Worm (Caenorhabditis elegans) whole organism, L3 larva: ENCODE measurements around the gene lgc-36.

Experiments
- R02D3.7 ChIP-seq: fragments of 150-350 bp; optimal IDR thresholded peaks from 2 replicates; lab custom pipeline; 2014; ENCODE audit warnings: missing biosample characterization, missing genetic modification characterization
- ZK546.5 ChIP-seq: sonication (generic microtip); optimal IDR thresholded peaks from 2 replicates; lab custom pipeline; 2017; ENCODE audit warnings: missing biosample characterization, missing genetic modification characterization
- ama-1 ChIP-seq: fragments of 150-350 bp; optimal IDR thresholded peaks from 2 replicates; lab custom pipeline; 2018
- ceh-16 ChIP-seq: sonication (generic microtip); optimal IDR thresholded peaks from 2 replicates; lab custom pipeline; 2017; ENCODE audit warnings: missing biosample characterization, missing genetic modification characterization
- ceh-28 ChIP-seq: fragments of 150-350 bp; optimal IDR thresholded peaks from 2 replicates; lab custom pipeline; 2014; ENCODE audit warnings: missing biosample characterization, missing genetic modification reagents, missing genetic modification characterization
- ceh-82 ChIP-seq: fragments of 150-350 bp; optimal IDR thresholded peaks from 2 replicates; lab custom pipeline; 2014; ENCODE audit warnings: missing biosample characterization, missing genetic modification characterization
- ceh-9 ChIP-seq: sonication (generic microtip); optimal IDR thresholded peaks from 2 replicates; lab custom pipeline; 2018; ENCODE audit warnings: missing biosample characterization, missing genetic modification characterization
- daf-12 ChIP-seq: fragments of 150-350 bp; optimal IDR thresholded peaks from 2 replicates; lab custom pipeline; 2014; ENCODE audit warnings: missing biosample characterization, missing genetic modification reagents, missing genetic modification characterization
- egl-27 ChIP-seq: sonication (generic microtip); optimal IDR thresholded peaks from 4 replicates; lab custom pipeline; 2017; ENCODE audit warnings: missing biosample characterization, missing genetic modification reagents, missing genetic modification characterization
- egl-5 ChIP-seq: fragments of 150-350 bp; optimal IDR thresholded peaks from 2 replicates; lab custom pipeline; 2017; ENCODE audit warnings: missing biosample characterization, missing genetic modification reagents, missing genetic modification characterization, inconsistent platforms
- elt-1 ChIP-seq: fragments of 150-350 bp; optimal IDR thresholded peaks from 2 replicates; lab custom pipeline; 2014; ENCODE audit warnings: missing biosample characterization, missing genetic modification characterization
- elt-2 ChIP-seq: sonication (generic microtip); optimal IDR thresholded peaks from 2 replicates; lab custom pipeline; 2016; ENCODE audit warnings: missing genetic modification reagents, mild to moderate bottlenecking, missing genetic modification characterization, missing compliant biosample characterization
- elt-3 ChIP-seq, 3 experiments: fragments of 150-350 bp in 1 of 3; sonication (generic microtip) in 2 of 3; optimal IDR thresholded peaks; 2 replicates in 2 of 3; 4 replicates in 1 of 3; lab custom pipeline; 2014 to 2017; ENCODE audit warnings: missing biosample characterization in 3 of 3, missing genetic modification characterization in 3 of 3
- fkh-2 ChIP-seq: fragments of 150-350 bp; optimal IDR thresholded peaks from 2 replicates; lab custom pipeline; 2014; ENCODE audit warnings: missing biosample characterization, missing genetic modification reagents, missing genetic modification characterization
- fos-1 ChIP-seq: fragments of 150-350 bp; optimal IDR thresholded peaks from 2 replicates; lab custom pipeline; 2014; ENCODE audit warnings: missing biosample characterization, missing genetic modification characterization
- lin-15B ChIP-seq: fragments of 150-350 bp; optimal IDR thresholded peaks from 2 replicates; lab custom pipeline; 2014; ENCODE audit warnings: missing biosample characterization, missing genetic modification characterization
- lsy-12 ChIP-seq: sonication (generic microtip); optimal IDR thresholded peaks from 2 replicates; lab custom pipeline; 2016; ENCODE audit warnings: mild to moderate bottlenecking, missing genetic modification characterization, missing compliant biosample characterization
- mdl-1 ChIP-seq: fragments of 150-350 bp; optimal IDR thresholded peaks from 2 replicates; lab custom pipeline; 2014; ENCODE audit warnings: missing biosample characterization, missing genetic modification characterization
- mml-1 ChIP-seq: fragments of 150-350 bp; sonication (generic microtip); optimal IDR thresholded peaks from 3 replicates; lab custom pipeline; 2014; ENCODE audit warnings: missing biosample characterization, missing genetic modification characterization
- nfya-1 ChIP-seq: sonication (generic microtip); optimal IDR thresholded peaks from 2 replicates; lab custom pipeline; 2017; ENCODE audit warnings: missing genetic modification characterization, mild to moderate bottlenecking, missing compliant biosample characterization, antibody characterized with exemption, moderate library complexity; ENCODE audit not compliant: insufficient read depth
- nhr-11 ChIP-seq: fragments of 150-350 bp; optimal IDR thresholded peaks from 2 replicates; lab custom pipeline; 2014; ENCODE audit warnings: missing biosample characterization, missing genetic modification characterization
- nhr-12 ChIP-seq: fragments of 150-350 bp; optimal IDR thresholded peaks from 2 replicates; lab custom pipeline; 2014; ENCODE audit warnings: missing biosample characterization, missing genetic modification characterization
- nhr-237 ChIP-seq: fragments of 150-350 bp; optimal IDR thresholded peaks from 2 replicates; lab custom pipeline; 2014; ENCODE audit warnings: missing biosample characterization, missing genetic modification characterization
- nhr-25 ChIP-seq: sonication (generic microtip); optimal IDR thresholded peaks from 2 replicates; lab custom pipeline; 2017; ENCODE audit warnings: missing biosample characterization, missing genetic modification characterization
- nhr-43 ChIP-seq: sonication (generic microtip); optimal IDR thresholded peaks from 2 replicates; lab custom pipeline; 2016; ENCODE audit warnings: mild to moderate bottlenecking, missing genetic modification characterization, missing compliant biosample characterization; ENCODE audit not compliant: poor library complexity, severe bottlenecking
- nhr-67 ChIP-seq: fragments of 150-350 bp; optimal IDR thresholded peaks from 2 replicates; lab custom pipeline; 2014; ENCODE audit warnings: missing biosample characterization, missing genetic modification characterization
- nhr-76 ChIP-seq: fragments of 150-350 bp; sonication (generic microtip); optimal IDR thresholded peaks from 5 replicates; lab custom pipeline; 2014; ENCODE audit warnings: missing biosample characterization, missing genetic modification characterization
- nhr-77 ChIP-seq: fragments of 150-350 bp; optimal IDR thresholded peaks from 2 replicates; lab custom pipeline; 2014; ENCODE audit warnings: missing biosample characterization, missing genetic modification characterization
- pha-4 ChIP-seq: fragments of 150-350 bp; optimal IDR thresholded peaks from 2 replicates; lab custom pipeline; 2014; ENCODE audit warnings: missing biosample characterization, missing genetic modification reagents, missing genetic modification characterization
- pqm-1 ChIP-seq: fragments of 150-350 bp; optimal IDR thresholded peaks from 2 replicates; lab custom pipeline; 2017; ENCODE audit warnings: missing biosample characterization, missing genetic modification characterization, inconsistent platforms
- sea-2 ChIP-seq: fragments of 150-350 bp; sonication (generic microtip); optimal IDR thresholded peaks from 4 replicates; lab custom pipeline; 2014; ENCODE audit warnings: missing biosample characterization, missing genetic modification reagents, missing genetic modification characterization
- skn-1 ChIP-seq: fragments of 150-350 bp; optimal IDR thresholded peaks from 2 replicates; lab custom pipeline; 2014; ENCODE audit warnings: missing biosample characterization, missing genetic modification characterization
- snpc-4 ChIP-seq: fragments of 150-350 bp; optimal IDR thresholded peaks from 2 replicates; lab custom pipeline; 2014; ENCODE audit warnings: missing biosample characterization, missing genetic modification characterization
- unc-39 ChIP-seq: sonication (generic microtip); optimal IDR thresholded peaks from 4 replicates; lab custom pipeline; 2017; ENCODE audit warnings: missing biosample characterization, missing genetic modification characterization
- unc-62 ChIP-seq: fragments of 150-350 bp; sonication (generic microtip); optimal IDR thresholded peaks from 4 replicates; lab custom pipeline; 2014; ENCODE audit warnings: missing biosample characterization, missing genetic modification reagents, missing genetic modification characterization
- ztf-11 ChIP-seq: fragments of 150-350 bp; optimal IDR thresholded peaks from 2 replicates; lab custom pipeline; 2014; ENCODE audit warnings: missing biosample characterization, missing genetic modification characterization
- ztf-4 ChIP-seq: fragments of 150-350 bp; optimal IDR thresholded peaks from 2 replicates; lab custom pipeline; 2014; ENCODE audit warnings: missing biosample characterization, missing genetic modification characterization

The lgc-36 gene

ce11 chrV:11300539-11300938, 41.7 kb upstream of the lgc-36 start, which contains the start of gene srh-47:
Gene srh-47, minus strand, starts transcription at chrV:11300639.
- TF ChIP-seq nhr-12 (tag; lab: Kevin White, UChicago) = no peak
- TF ChIP-seq snpc-4 (tag; lab: Kevin White, UChicago) = no peak
- no peak for TF ChIP-seq ceh-16 (tag; lab: Kevin White, UChicago)
- TF ChIP-seq, all 47 proteins: peak for 0

ce11 chrV:11299406-11299805, 40.6 kb upstream of the lgc-36 start:
- TF ChIP-seq pqm-1 (tag; lab: Kevin White, UChicago) = no peak
- no peak for TF ChIP-seq R02D3.7 (tag; lab: Kevin White, UChicago)
- no peak for TF ChIP-seq nhr-237 (tag; lab: Kevin White, UChicago)
- TF ChIP-seq lsy-12 = no peak
- TF ChIP-seq fos-1 (tag; lab: Kevin White, UChicago) = no peak
- no peak for TF ChIP-seq nhr-43
- no peak for TF ChIP-seq pha-4 (tag; lab: Kevin White, UChicago)
- TF ChIP-seq ama-1 (lab: Kevin White, UChicago) = no peak
- no peak for TF ChIP-seq nhr-25 (tag; lab: Kevin White, UChicago)
- TF ChIP-seq elt-3 (tag; optimal IDR thresholded peaks at IDR 0.05; lab: Kevin White, UChicago) = no peak
- no peak for TF ChIP-seq ztf-11 (tag; lab: Kevin White, UChicago)
- TF ChIP-seq ceh-28 (tag; lab: Kevin White, UChicago) = no peak
- no peak for TF ChIP-seq unc-39 (tag; lab: Kevin White, UChicago)
- TF ChIP-seq ceh-9 (tag; lab: Kevin White, UChicago) = no peak
- no peak for TF ChIP-seq skn-1 (tag; lab: Kevin White, UChicago)
- TF ChIP-seq, all 47 proteins: peak for 0

ce11 chrV:11298632-11299031, 39.8 kb upstream of the lgc-36 start, which contains the start of gene T03F7.5:
Gene T03F7.5, minus strand, starts transcription at chrV:11298732.
- TF ChIP-seq elt-2 (tag; lab: Kevin White, UChicago) (no peak), unc-62 (GFP tag; lab: Kevin White, UChicago) (no peak), pqm-1 (tag; lab: Kevin White, UChicago) (no peak), skn-1 (tag; lab: Kevin White, UChicago) (no peak), sea-2 (no peak), ceh-82 (tag; lab: Kevin White, UChicago) (no peak), nhr-76 (tag; lab: Kevin White, UChicago) (no peak), fkh-2 (tag; lab: Kevin White, UChicago) (no peak), nhr-67 (tag; lab: Kevin White, UChicago) (no peak), ama-1 (lab: Kevin White, UChicago) (no peak), daf-12 (tag; lab: Kevin White, UChicago) (no peak), nhr-77 (tag; lab: Kevin White, UChicago) (no peak), egl-27 (tag; lab: Kevin White, UChicago) (no peak), nhr-11 (no peak), ztf-4 (no peak), lsy-12 (no peak), elt-1 (tag; lab: Kevin White, UChicago) (no peak), mml-1 (no peak), unc-39 (tag; lab: Kevin White, UChicago) (no peak), lin-15B (tag; lab: Kevin White, UChicago) (no peak)
- TF ChIP-seq, all 47 proteins: peak for 0

ce11 chrV:11294393-11294792, 35.6 kb upstream of the lgc-36 start, which contains the start of gene T03F7.6:
Gene T03F7.6, plus strand, starts transcription at chrV:11294693.
- TF ChIP-seq nfya-1 (tag; lab: Kevin White, UChicago) = no peak
- no peak for TF ChIP-seq ZK546.5
- TF ChIP-seq elt-3 (tag; optimal IDR thresholded peaks at IDR 0.05; lab: Kevin White, UChicago) = no peak
- TF ChIP-seq skn-1 (tag; lab: Kevin White, UChicago) = no peak
- TF ChIP-seq nhr-43 = no peak
- no peak for TF ChIP-seq unc-39 (tag; lab: Kevin White, UChicago)
- TF ChIP-seq pha-4 (tag; lab: Kevin White, UChicago) = no peak
- no peak for TF ChIP-seq mdl-1 (tag; lab: Kevin White, UChicago)
- no peak for TF ChIP-seq daf-12 (tag; lab: Kevin White, UChicago)
- TF ChIP-seq elt-2 (tag; lab: Kevin White, UChicago) = no peak
- no peak for TF ChIP-seq ztf-11 (tag; lab: Kevin White, UChicago)
- no peak for TF ChIP-seq egl-5 (tag; lab: Kevin White, UChicago)
- TF ChIP-seq, all 47 proteins: peak for 0
